Worm (Caenorhabditis elegans): Measurements from ENCODE around the gene pqm-1.

DNA sequence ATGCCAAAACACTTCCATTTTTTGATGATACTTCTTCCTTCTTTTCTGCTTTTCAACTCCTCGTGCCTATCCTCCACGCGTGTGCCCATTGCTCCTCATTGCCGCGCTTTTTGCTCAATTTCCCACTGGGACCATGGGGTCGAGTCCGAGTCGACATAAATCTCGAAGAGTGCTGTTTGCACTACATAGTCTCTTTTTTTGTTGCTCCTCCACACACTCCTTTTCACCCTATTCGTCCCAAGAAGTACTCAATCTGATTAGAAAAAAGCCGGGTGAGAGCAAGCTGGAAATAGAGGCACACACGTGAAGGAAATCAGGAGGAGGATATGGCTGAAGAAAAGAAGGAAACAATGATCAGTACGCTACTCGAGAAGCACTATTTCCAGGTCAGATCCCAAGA, 9.8 kb downstream of the pqm-1 start, which contains the start of gene arrd-6:
- TF ChIP-seq ama-1 (optimal IDR thresholded peaks at IDR 0.05), result no peak
- TF ChIP-seq nhr-237 (tag; optimal IDR thresholded peaks at IDR 0.05), result no peak
- no peak for TF ChIP-seq nhr-10 (tag; optimal IDR thresholded peaks at IDR 0.05)
- no peak for TF ChIP-seq ceh-82 (tag; optimal IDR thresholded peaks at IDR 0.05)
- no peak for TF ChIP-seq nhr-21 (tag; optimal IDR thresholded peaks at IDR 0.05)
- no peak for TF ChIP-seq lsy-2 (tag; optimal IDR thresholded peaks at IDR 0.05)
- no peak for TF ChIP-seq mab-5 (tag; optimal IDR thresholded peaks at IDR 0.05)
- TF ChIP-seq alr-1 (tag; optimal IDR thresholded peaks at IDR 0.05), result no peak
- TF ChIP-seq ZK546.5 (tag; optimal IDR thresholded peaks at IDR 0.05), result no peak
- no peak for TF ChIP-seq elt-3 (tag; optimal IDR thresholded peaks at IDR 0.05)
- no peak for TF ChIP-seq ztf-4 (tag; optimal IDR thresholded peaks at IDR 0.05)
